Worm (Caenorhabditis elegans): ENCODE results near the gene abu-10.

DNA sequence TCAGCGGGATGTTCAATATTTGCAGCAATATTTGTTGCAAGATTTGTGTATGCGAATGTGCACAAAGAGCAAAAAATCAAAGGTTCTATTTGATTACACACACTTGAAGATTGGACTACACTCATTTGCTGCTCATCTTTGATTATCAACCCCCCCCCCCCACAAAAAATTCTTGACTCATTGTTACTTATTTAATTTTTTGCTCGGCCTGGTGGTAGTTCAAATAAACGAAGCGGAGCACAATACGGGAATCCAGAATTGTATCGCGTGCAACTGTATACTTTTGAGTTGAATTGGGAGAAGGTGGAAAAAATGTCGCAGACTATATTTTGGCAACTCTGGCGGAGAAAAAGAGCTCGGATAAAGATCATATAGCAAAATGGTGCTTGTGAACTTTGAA is 2.3 kb upstream of the abu-10 start, which contains the start of gene F35A5.5:
- TF ChIP-seq med-1 (GFP tag; optimal IDR thresholded peaks at IDR 0.05; ENCODE audit: insufficient read depth) = no peak
- no peak for TF ChIP-seq flt-1 (GFP tag; IDR thresholded peaks at IDR 0.05)
- no peak for TF ChIP-seq tab-1 (GFP tag; IDR thresholded peaks at IDR 0.05)
- TF ChIP-seq ztf-29 (GFP tag; IDR thresholded peaks at IDR 0.05) = no peak
- no peak for TF ChIP-seq klf-2 (GFP tag; conservative IDR thresholded peaks at IDR 0.05)
- TF ChIP-seq T22C8.4 (GFP tag; IDR thresholded peaks at IDR 0.05) = no peak
- TF ChIP-seq cog-1 (tag; optimal IDR thresholded peaks at IDR 0.05) = no peak
- no peak for TF ChIP-seq ztf-23 (GFP tag; IDR thresholded peaks at IDR 0.05)
- TF ChIP-seq ref-1 (GFP tag; conservative IDR thresholded peaks at IDR 0.05) = no peak
